Fruit fly (Drosophila melanogaster) whole organism, embryonic: ENCODE data around the gene TBC1d7.
A peak's percentile ranks its signal among the peaks of the same experiment; 100 is the strongest.

Experiments
- B-H2 ChIP-seq: fragments of 200-800 bp; sonication (Bioruptor generic); optimal IDR thresholded peaks from 2 replicates; lab custom pipeline; 2018; ENCODE audit warnings: missing biosample characterization, mild to moderate bottlenecking, missing genetic modification characterization
- BEAF-32 ChIP-seq: fragments of 200-800 bp; sonication (Bioruptor generic); optimal IDR thresholded peaks from 3 replicates; lab custom pipeline; 2017; ENCODE audit warnings: missing biosample characterization, missing genetic modification characterization, mild to moderate bottlenecking, moderate library complexity, missing genetic modification reagents
- CG10565 ChIP-seq: fragments of 200-800 bp; sonication (Bioruptor generic); optimal IDR thresholded peaks from 3 replicates; lab custom pipeline; 2016; ENCODE audit warnings: missing biosample characterization, mild to moderate bottlenecking, missing genetic modification characterization
- CG10654 ChIP-seq: fragments of 200-800 bp; sonication (Bioruptor generic); optimal IDR thresholded peaks from 2 replicates; lab custom pipeline; 2016; ENCODE audit warnings: missing biosample characterization, missing genetic modification characterization
- CG11093 ChIP-seq: fragments of 200-800 bp; sonication (Bioruptor generic); IDR thresholded peaks from 3 replicates; pipeline ENCODE4 v1.3.6; 2022; ENCODE audit warnings: missing biosample characterization, missing genetic modification characterization
- CG11723 ChIP-seq: fragments of 200-800 bp; sonication (Bioruptor generic); optimal IDR thresholded peaks from 2 replicates; lab custom pipeline; 2017; ENCODE audit warnings: missing biosample characterization, mild to moderate bottlenecking, missing genetic modification characterization
- CG12219 ChIP-seq: fragments of 200-800 bp; sonication (Bioruptor generic); optimal IDR thresholded peaks from 3 replicates; lab custom pipeline; 2018; ENCODE audit warnings: missing biosample characterization, mild to moderate bottlenecking, missing genetic modification characterization
- CG12659 ChIP-seq: fragments of 200-800 bp; sonication (Bioruptor generic); optimal IDR thresholded peaks from 3 replicates; lab custom pipeline; 2017; ENCODE audit warnings: mild to moderate bottlenecking, missing biosample characterization, missing genetic modification reagents, missing genetic modification characterization
- CG13894 ChIP-seq: fragments of 200-800 bp; sonication (Bioruptor generic); optimal IDR thresholded peaks from 3 replicates; lab custom pipeline; 2018; ENCODE audit warnings: missing biosample characterization, mild to moderate bottlenecking, missing genetic modification characterization, moderate library complexity
- CG15514 ChIP-seq: fragments of 200-800 bp; sonication (Bioruptor generic); optimal IDR thresholded peaks from 3 replicates; lab custom pipeline; 2017; ENCODE audit warnings: missing biosample characterization, missing genetic modification characterization, mild to moderate bottlenecking, moderate library complexity, missing genetic modification reagents
- CG1602 ChIP-seq: fragments of 200-800 bp; sonication (Bioruptor generic); optimal IDR thresholded peaks from 3 replicates; lab custom pipeline; 2016; ENCODE audit warnings: missing biosample characterization, missing genetic modification characterization
- CG16863 ChIP-seq: fragments of 200-800 bp; sonication (Bioruptor generic); optimal IDR thresholded peaks from 3 replicates; lab custom pipeline; 2016; ENCODE audit warnings: missing biosample characterization, missing genetic modification characterization
- CG17802 ChIP-seq: fragments of 200-800 bp; sonication (Bioruptor generic); optimal IDR thresholded peaks from 2 replicates; lab custom pipeline; 2018; ENCODE audit warnings: missing biosample characterization, mild to moderate bottlenecking, missing genetic modification characterization, moderate library complexity
- CG18476 ChIP-seq: fragments of 200-800 bp; sonication (Bioruptor generic); optimal IDR thresholded peaks from 2 replicates; lab custom pipeline; 2016; ENCODE audit warnings: missing biosample characterization, mild to moderate bottlenecking, missing genetic modification characterization
- CG32772 ChIP-seq: fragments of 200-800 bp; sonication (Bioruptor generic); IDR thresholded peaks from 2 replicates; pipeline ENCODE4 v1.3.6; 2022; ENCODE audit warnings: missing biosample characterization, missing genetic modification characterization
- CG33557 ChIP-seq: fragments of 200-800 bp; sonication (Bioruptor generic); optimal IDR thresholded peaks from 2 replicates; lab custom pipeline; 2019; ENCODE audit warnings: missing biosample characterization, mild to moderate bottlenecking, missing genetic modification characterization, moderate library complexity
- CG3407 ChIP-seq: fragments of 200-800 bp; sonication (Bioruptor generic); optimal IDR thresholded peaks from 2 replicates; lab custom pipeline; 2018; ENCODE audit warnings: missing biosample characterization, mild to moderate bottlenecking, missing genetic modification characterization
- CG3726 ChIP-seq: fragments of 200-800 bp; sonication (Bioruptor generic); IDR thresholded peaks from 3 replicates; pipeline ENCODE4, ENCODE4 v1.3.6; 2022; ENCODE audit warnings: missing biosample characterization, missing genetic modification characterization
- CG4424 ChIP-seq: fragments of 200-800 bp; sonication (Bioruptor generic); optimal IDR thresholded peaks from 3 replicates; lab custom pipeline; 2016; ENCODE audit warnings: missing biosample characterization, missing genetic modification characterization
- Ets97D ChIP-seq: fragments of 200-800 bp; sonication (Bioruptor generic); optimal IDR thresholded peaks from 3 replicates; lab custom pipeline; 2016; ENCODE audit warnings: missing biosample characterization, missing genetic modification characterization
- Fer2 ChIP-seq: fragments of 200-800 bp; sonication (Bioruptor generic); optimal IDR thresholded peaks from 2 replicates; lab custom pipeline; 2018; ENCODE audit warnings: missing biosample characterization, mild to moderate bottlenecking, missing genetic modification characterization, moderate library complexity
- Hmr ChIP-seq: fragments of 200-800 bp; sonication (Bioruptor generic); optimal IDR thresholded peaks from 3 replicates; lab custom pipeline; 2017; ENCODE audit warnings: mild to moderate bottlenecking, missing biosample characterization, missing genetic modification reagents, missing genetic modification characterization
- Hmx ChIP-seq: fragments of 200-800 bp; sonication (Bioruptor generic); optimal IDR thresholded peaks from 2 replicates; lab custom pipeline; 2016; ENCODE audit warnings: missing biosample characterization, missing genetic modification characterization
- MBD-R2 ChIP-seq: fragments of 200-800 bp; sonication (Bioruptor generic); IDR thresholded peaks from 2 replicates; pipeline ENCODE4 v1.3.6; 2022; ENCODE audit warnings: missing biosample characterization, missing genetic modification characterization
- MTF-1 ChIP-seq: fragments of 200-800 bp; sonication (Bioruptor generic); optimal IDR thresholded peaks from 2 replicates; lab custom pipeline; 2018; ENCODE audit warnings: missing biosample characterization, mild to moderate bottlenecking, missing genetic modification characterization, borderline replicate concordance
- NC2β ChIP-seq: fragments of 200-800 bp; sonication (Bioruptor generic); optimal IDR thresholded peaks from 2 replicates; lab custom pipeline; 2016; ENCODE audit warnings: missing biosample characterization, missing genetic modification characterization
- Nf-YA ChIP-seq: fragments of 200-800 bp; sonication (Bioruptor generic); IDR thresholded peaks from 2 replicates; pipeline ENCODE4 v1.3.6; 2022; ENCODE audit warnings: missing biosample characterization, missing genetic modification characterization
- Nf-YC ChIP-seq: fragments of 200-800 bp; optimal IDR thresholded peaks from 3 replicates; lab custom pipeline; 2019; ENCODE audit warnings: missing biosample characterization, mild to moderate bottlenecking, missing genetic modification characterization, moderate library complexity
- Rx ChIP-seq: fragments of 200-800 bp; sonication (Bioruptor generic); IDR thresholded peaks from 2 replicates; pipeline ENCODE4 v1.3.6; 2022; ENCODE audit warnings: missing biosample characterization, missing genetic modification characterization
- Side ChIP-seq: fragments of 200-800 bp; sonication (Bioruptor generic); optimal IDR thresholded peaks from 2 replicates; lab custom pipeline; 2016; ENCODE audit warnings: missing biosample characterization, missing genetic modification characterization
- Six4 ChIP-seq: fragments of 200-800 bp; sonication (Bioruptor generic); optimal IDR thresholded peaks from 2 replicates; lab custom pipeline; 2016; ENCODE audit warnings: missing biosample characterization, missing genetic modification characterization
- Usf ChIP-seq: fragments of 200-800 bp; sonication (Bioruptor generic); optimal IDR thresholded peaks from 2 replicates; lab custom pipeline; 2017; ENCODE audit warnings: missing genotype, missing biosample characterization, missing genetic modification characterization
- bab2 ChIP-seq: fragments of 200-800 bp; sonication (Bioruptor generic); optimal IDR thresholded peaks from 2 replicates; lab custom pipeline; 2016; ENCODE audit warnings: missing biosample characterization, missing genetic modification characterization
- bcd ChIP-seq: fragments of 200-800 bp; sonication (Bioruptor generic); optimal IDR thresholded peaks from 2 replicates; lab custom pipeline; 2017; ENCODE audit warnings: missing biosample characterization, mild to moderate bottlenecking, missing genetic modification characterization
- br ChIP-seq: fragments of >200 bp; optimal IDR thresholded peaks from 2 replicates; lab custom pipeline; 2017
- cad ChIP-seq: fragments of >200 bp; optimal IDR thresholded peaks from 2 replicates; lab custom pipeline; 2017; ENCODE audit warnings: missing biosample characterization, missing genetic modification characterization
- cg ChIP-seq: fragments of 200-800 bp; sonication (Bioruptor generic); optimal IDR thresholded peaks from 3 replicates; lab custom pipeline; 2019; ENCODE audit warnings: missing biosample characterization, mild to moderate bottlenecking, missing genetic modification characterization, moderate library complexity
- chif ChIP-seq, 2 experiments: fragments of 200-800 bp; sonication (Bioruptor generic); optimal IDR thresholded peaks; 3 replicates each; lab custom pipeline; 2016; ENCODE audit warnings: missing biosample characterization in 2 of 2, missing genetic modification characterization in 2 of 2
- chm ChIP-seq: fragments of 200-800 bp; sonication (Bioruptor generic); IDR thresholded peaks from 2 replicates; pipeline ENCODE4 v1.3.6; 2022; ENCODE audit warnings: missing biosample characterization, missing genetic modification characterization
- ham ChIP-seq: fragments of 200-800 bp; sonication (Bioruptor generic); IDR thresholded peaks from 2 replicates; pipeline ENCODE4 v1.3.6; 2022; ENCODE audit warnings: missing biosample characterization, missing genetic modification characterization
- mam ChIP-seq: fragments of 200-800 bp; sonication (Bioruptor generic); optimal IDR thresholded peaks from 3 replicates; lab custom pipeline; 2016; ENCODE audit warnings: missing biosample characterization, missing genetic modification characterization
- peb ChIP-seq: fragments of 200-800 bp; sonication (Bioruptor generic); IDR thresholded peaks from 2 replicates; pipeline ENCODE4 v1.3.6; 2022; ENCODE audit warnings: missing biosample characterization, missing genetic modification characterization
- pho ChIP-seq: fragments of 200-800 bp; sonication (Bioruptor generic); optimal IDR thresholded peaks from 2 replicates; lab custom pipeline; 2016; ENCODE audit warnings: missing biosample characterization, missing genetic modification characterization
- phol ChIP-seq: fragments of 200-800 bp; sonication (Bioruptor generic); optimal IDR thresholded peaks from 3 replicates; lab custom pipeline; 2018; ENCODE audit warnings: missing biosample characterization, mild to moderate bottlenecking, missing genetic modification characterization, moderate library complexity
- pum ChIP-seq: fragments of 200-800 bp; sonication (Bioruptor generic); optimal IDR thresholded peaks from 2 replicates; lab custom pipeline; 2016; ENCODE audit warnings: missing biosample characterization, missing genetic modification characterization
- sisA ChIP-seq: fragments of 200-800 bp; sonication (Bioruptor generic); IDR thresholded peaks from 2 replicates; pipeline ENCODE4 v1.3.6; 2022; ENCODE audit warnings: missing biosample characterization, missing genetic modification characterization
- slbo ChIP-seq: fragments of 200-800 bp; sonication (Bioruptor generic); IDR thresholded peaks from 2 replicates; pipeline ENCODE4 v1.3.6; 2022; ENCODE audit warnings: missing biosample characterization, missing genetic modification characterization
- slou ChIP-seq: fragments of 200-800 bp; sonication (Bioruptor generic); optimal IDR thresholded peaks from 3 replicates; lab custom pipeline; 2016; ENCODE audit warnings: missing biosample characterization, missing genetic modification characterization
- tio ChIP-seq: fragments of 200-800 bp; sonication (Bioruptor generic); optimal IDR thresholded peaks from 2 replicates; lab custom pipeline; 2017; ENCODE audit warnings: missing biosample characterization, missing genetic modification characterization, inconsistent platforms
- trh ChIP-seq: fragments of 200-800 bp; sonication (Bioruptor generic); optimal IDR thresholded peaks from 2 replicates; lab custom pipeline; 2016; ENCODE audit warnings: missing biosample characterization, missing genetic modification characterization

Gene TBC1d7

DNA sequence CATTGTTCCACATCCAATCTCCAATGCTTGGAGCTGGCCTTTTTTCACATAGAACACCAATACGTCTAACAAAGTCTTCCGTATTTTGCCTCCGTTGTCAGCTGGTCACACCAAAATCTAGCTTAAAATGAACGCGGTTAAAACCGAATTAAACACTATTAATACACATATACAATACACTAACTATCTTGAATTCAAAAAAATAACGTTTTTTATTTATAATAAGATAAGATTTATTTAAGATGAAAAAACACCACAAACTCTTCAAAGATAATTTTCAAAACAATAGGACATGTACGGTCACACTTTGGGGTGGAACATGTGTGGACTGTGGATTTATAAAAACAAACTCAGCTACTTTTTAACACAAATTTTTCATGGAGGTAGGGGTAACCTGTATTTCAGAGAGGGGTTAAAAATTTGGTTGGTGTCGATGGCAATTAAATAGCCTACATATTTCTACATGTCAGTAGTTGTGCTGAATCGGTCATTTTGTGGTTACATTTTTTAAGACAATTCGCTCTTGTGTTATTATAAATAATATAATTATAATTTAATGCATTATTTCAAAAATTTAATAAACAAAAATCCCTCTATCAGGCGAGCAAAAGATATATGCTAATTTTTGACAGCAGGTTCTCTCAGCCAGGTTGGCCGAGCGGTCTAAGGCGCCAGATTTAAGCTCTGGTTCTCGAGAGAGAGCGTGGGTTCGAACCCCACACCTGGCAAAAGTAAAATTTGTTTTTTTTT lies 49.0 kb upstream of the TBC1d7 start, which contains the start of gene CG13605 (continued):
- TF ChIP-seq Six4 (peak; percentile 52), phol (tag; lab: Kevin White, UChicago) (peak; percentile 57), Hmx (GFP tag; lab: Kevin White, UChicago) (peak; percentile 36), Nf-YA (GFP tag; lab: Robert Waterston, UW) (0 out of 2 replicates have a peak, but pooled peaks have one; percentile 21), slou (peak; percentile 64), CG10654 (GFP tag; lab: Kevin White, UChicago) (peak; percentile 57), Hmr (GFP tag; lab: Kevin White, UChicago) (peak; percentile 84), MTF-1 (GFP tag; lab: Kevin White, UChicago) (no peak), CG16863 (GFP tag; lab: Kevin White, UChicago) (no peak), CG12659 (GFP tag; lab: Kevin White, UChicago) (peak; percentile 89), br (lab: Kevin White, UChicago) (no peak), CG1602 (peak; percentile 27), CG3407 (GFP tag; lab: Kevin White, UChicago) (peak; percentile 9), CG15514 (peak; percentile 80), Usf (peak; percentile 38), bcd (GFP tag; lab: Kevin White, UChicago) (peak; percentile 70), CG18476 (GFP tag; lab: Kevin White, UChicago) (peak; percentile 34), NC2β (GFP tag; lab: Kevin White, UChicago) (peak; percentile 39), cad (no peak), peb (GFP tag; lab: Robert Waterston, UW) (no peak), Rx (peak; percentile 23; the same call in 1 of the 2 replicates), pum (GFP tag; lab: Kevin White, UChicago) (peak; percentile 44), mam (GFP tag; lab: Kevin White, UChicago) (peak; percentile 81), pho (GFP tag; lab: Kevin White, UChicago) (no peak), tio (peak; percentile 69), BEAF-32 (peak; percentile 37), bab2 (GFP tag; lab: Kevin White, UChicago) (peak; percentile 63), Fer2 (tag; lab: Kevin White, UChicago) (peak; percentile 26), CG11723 (GFP tag; lab: Kevin White, UChicago) (peak; percentile 52), chm (GFP tag; lab: Robert Waterston, UW) (peak; percentile 75; the same call in 1 of the 2 replicates), B-H2 (GFP tag; lab: Kevin White, UChicago) (peak; percentile 57), Ets97D (GFP tag; lab: Kevin White, UChicago) (peak; percentile 49), CG13894 (peak; percentile 80), Nf-YC (tag; lab: Kevin White, UChicago) (peak; percentile 55), CG12219 (GFP tag; lab: Kevin White, UChicago) (peak; percentile 75), CG10565 (GFP tag; lab: Kevin White, UChicago) (no peak), trh (GFP tag; lab: Kevin White, UChicago) (peak; percentile 63), MBD-R2 (GFP tag; lab: Robert Waterston, UW) (peak; percentile 48; the same call in 1 of the 2 replicates), CG33557 (GFP tag; lab: Kevin White, UChicago) (peak; percentile 6), cg (GFP tag; lab: Kevin White, UChicago) (no peak), CG17802 (no peak), CG3726 (GFP tag; lab: Robert Waterston, UW) (0 out of 3 replicates have a peak, but pooled peaks have one; percentile 14), CG4424 (GFP tag; lab: Kevin White, UChicago) (peak; percentile 64), sisA (GFP tag; lab: Robert Waterston, UW) (peak; percentile 54; the same call in 1 of the 2 replicates), chif (GFP tag; optimal IDR thresholded peaks at IDR 0.05; lab: Kevin White, UChicago) (peak in 1 of 2 experiments; percentile 50), ham (GFP tag; lab: Robert Waterston, UW) (no peak), slbo (GFP tag; lab: Robert Waterston, UW) (peak; percentile 86), CG11093 (GFP tag; lab: Robert Waterston, UW) (no peak), Side (GFP tag; lab: Kevin White, UChicago) (peak; percentile 35), CG32772 (GFP tag; lab: Robert Waterston, UW) (peak; percentile 41)
